Fruit fly (Drosophila melanogaster) whole organism, wandering third instar larva: ENCODE results near the gene CG45676.

Experiments used
- OdsH ChIP-seq: fragments of 200-800 bp; sonication (Bioruptor generic); optimal IDR thresholded peaks from 2 replicates; lab custom pipeline; 2016; ENCODE audit warnings: missing biosample characterization, mild to moderate bottlenecking, missing genetic modification characterization
- br ChIP-seq: fragments of 200-800 bp; sonication (Bioruptor generic); optimal IDR thresholded peaks from 2 replicates; lab custom pipeline; 2016; ENCODE audit warnings: missing biosample characterization, missing genetic modification characterization
- dmrt93B ChIP-seq: fragments of 200-800 bp; sonication (Bioruptor generic); optimal IDR thresholded peaks from 2 replicates; lab custom pipeline; 2018; ENCODE audit warnings: missing biosample characterization, mild to moderate bottlenecking, missing genetic modification characterization

- TF ChIP-seq br (GFP tag; lab: Kevin White, UChicago) (no peak), OdsH (GFP tag; lab: Kevin White, UChicago) (no peak), dmrt93B (GFP tag; lab: Kevin White, UChicago) (no peak)
Observed at dm6 chr3R:11370333-11370732, 48.4 kb upstream of the CG45676 start.
